Fruit fly (Drosophila melanogaster): ENCODE results near the gene CG14440.

DNA sequence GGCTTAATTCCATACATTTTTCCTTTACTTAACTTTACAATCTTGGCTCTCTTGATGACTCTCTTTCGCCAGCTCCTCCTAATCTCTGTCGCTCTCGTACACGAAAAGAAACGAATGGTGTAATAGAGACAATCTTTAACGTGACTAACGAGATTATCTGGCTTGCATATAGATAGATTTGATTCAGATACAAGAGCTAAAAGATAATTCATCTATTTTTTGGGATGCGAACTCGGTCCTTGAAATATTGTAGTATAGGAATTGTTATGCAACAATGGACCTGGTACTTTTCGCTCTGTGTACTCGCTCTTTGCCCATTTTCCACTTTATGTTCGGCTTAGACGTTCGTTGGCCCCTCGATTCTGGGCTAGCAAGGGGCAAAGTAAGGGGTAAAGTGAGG, 12.9 kb upstream of the CG14440 start:
- TF ChIP-seq pad (GFP tag; optimal IDR thresholded peaks at IDR 0.05) (peak; percentile 83), cnc (optimal IDR thresholded peaks at IDR 0.05) (no peak), CG7045 (GFP tag; optimal IDR thresholded peaks at IDR 0.05) (peak; percentile 37), kay (GFP tag; ENCODE audit: borderline replicate concordance) (no peak), Mnt (GFP tag; optimal IDR thresholded peaks at IDR 0.05) (no peak), ovo (GFP tag; optimal IDR thresholded peaks at IDR 0.05) (no peak), Clk (GFP tag; optimal IDR thresholded peaks at IDR 0.05) (no peak), bab1 (GFP tag; optimal IDR thresholded peaks at IDR 0.05) (peak; percentile 53), CG11617 (GFP tag; optimal IDR thresholded peaks at IDR 0.05) (peak; percentile 40), tj (GFP tag; optimal IDR thresholded peaks at IDR 0.05) (peak; percentile 43), CG33017 (tag; optimal IDR thresholded peaks at IDR 0.05) (peak; percentile 45), CG1620 (GFP tag; optimal IDR thresholded peaks at IDR 0.05) (peak; percentile 34), CG14711 (tag; optimal IDR thresholded peaks at IDR 0.05) (peak; percentile 51), CG12768 (GFP tag; optimal IDR thresholded peaks at IDR 0.05) (peak; percentile 63)
